Fruit fly (Drosophila melanogaster): ENCODE results near the gene ranshi.

ranshi gene

DNA sequence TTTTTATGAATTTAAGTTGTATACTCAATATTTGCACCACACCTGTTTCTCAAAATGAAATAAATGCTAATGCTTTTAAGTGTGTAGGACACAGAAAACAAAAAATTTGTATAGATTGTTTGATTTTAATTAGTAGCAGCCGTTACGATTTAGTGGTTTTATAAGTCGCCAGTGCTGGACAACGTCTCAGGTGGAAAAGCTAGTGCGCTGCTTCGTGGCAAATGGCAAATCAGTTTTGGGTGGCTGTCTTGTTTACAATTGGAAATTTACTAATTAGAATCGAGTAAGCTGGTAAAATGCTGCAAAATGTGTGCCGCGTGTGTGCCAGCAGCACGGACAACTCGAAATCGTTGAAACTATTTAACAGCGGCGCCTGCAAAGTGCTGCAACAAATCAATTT lies 2.9 kb downstream of the ranshi start, which contains the start of gene CG8159 (continued):
- TF ChIP-seq Lim3 (GFP tag; IDR thresholded peaks at IDR 0.05), result no peak

dm6 chr3R:8725179-8725578 lies 4.3 kb downstream of the ranshi start, which contains the start of gene ouib:
ouib (plus strand) TSS chr3R:8725479.
- no peak for TF ChIP-seq CG17385 (GFP tag; optimal IDR thresholded peaks at IDR 0.05)
- no peak for TF ChIP-seq Dfd (GFP tag; optimal IDR thresholded peaks at IDR 0.05)
- TF ChIP-seq Ptx1 (GFP tag; IDR thresholded peaks at IDR 0.05), result no peak
- TF ChIP-seq Lim3 (GFP tag; IDR thresholded peaks at IDR 0.05), result no peak
- TF ChIP-seq zf30C (GFP tag; optimal IDR thresholded peaks at IDR 0.05), result no peak
- no peak for TF ChIP-seq TFAM (GFP tag; optimal IDR thresholded peaks at IDR 0.05)
- no peak for TF ChIP-seq cg (GFP tag; optimal IDR thresholded peaks at IDR 0.05)
- TF ChIP-seq mam (GFP tag; optimal IDR thresholded peaks at IDR 0.05), result no peak
- TF ChIP-seq trem (tag; optimal IDR thresholded peaks at IDR 0.05), result no peak
- no peak for TF ChIP-seq CG7928 (GFP tag; optimal IDR thresholded peaks at IDR 0.05)
- TF ChIP-seq usp (GFP tag; optimal IDR thresholded peaks at IDR 0.05), result no peak
- no peak for TF ChIP-seq CG7963 (GFP tag; IDR thresholded peaks at IDR 0.05; ENCODE audit: partially characterized antibody)
- TF ChIP-seq CG4424 (GFP tag; optimal IDR thresholded peaks at IDR 0.05), result no peak
- no peak for TF ChIP-seq Hsf (GFP tag; optimal IDR thresholded peaks at IDR 0.05)
- TF ChIP-seq vvl (GFP tag; IDR thresholded peaks at IDR 0.05), result no peak
- no peak for TF ChIP-seq p53 (GFP tag; optimal IDR thresholded peaks at IDR 0.05)
- TF ChIP-seq B-H1 (GFP tag; IDR thresholded peaks at IDR 0.05), result no peak
- no peak for TF ChIP-seq D19A (tag; optimal IDR thresholded peaks at IDR 0.05)
- TF ChIP-seq CG32772 (GFP tag; IDR thresholded peaks at IDR 0.05), result no peak
- no peak for TF ChIP-seq da (GFP tag; optimal IDR thresholded peaks at IDR 0.05)

- TF ChIP-seq Pdp1 (GFP tag; optimal IDR thresholded peaks at IDR 0.05) (peak in 1 of 2 experiments; percentile 49), pzg (GFP tag; optimal IDR thresholded peaks at IDR 0.05) (peak; percentile 48), CTCF (GFP tag; optimal IDR thresholded peaks at IDR 0.05) (no peak), CG16779 (GFP tag; IDR thresholded peaks at IDR 0.05) (no peak), ems (GFP tag; optimal IDR thresholded peaks at IDR 0.05) (no peak), CG13424 (tag; optimal IDR thresholded peaks at IDR 0.05) (no peak), Optix (GFP tag; IDR thresholded peaks at IDR 0.05) (no peak), ttk (GFP tag; IDR thresholded peaks at IDR 0.05) (no peak), CG10565 (GFP tag; optimal IDR thresholded peaks at IDR 0.05) (no peak), CG8290 (GFP tag; optimal IDR thresholded peaks at IDR 0.05) (no peak), CG8290 (tag; optimal IDR thresholded peaks at IDR 0.05) (no peak), Sry-β (GFP tag; optimal IDR thresholded peaks at IDR 0.05) (no peak), MBD-R2 (GFP tag; IDR thresholded peaks at IDR 0.05) (peak; percentile 80), CG13123 (GFP tag; optimal IDR thresholded peaks at IDR 0.05) (no peak), CG14860 (GFP tag; IDR thresholded peaks at IDR 0.05; ENCODE audit: partially characterized antibody) (0 out of 3 replicates have a peak, but pooled peaks have one; percentile 23), gfzf (GFP tag; optimal IDR thresholded peaks at IDR 0.05) (peak; percentile 17), Side (GFP tag; optimal IDR thresholded peaks at IDR 0.05) (no peak), tap (tag; optimal IDR thresholded peaks at IDR 0.05) (no peak), CG8089 (GFP tag; optimal IDR thresholded peaks at IDR 0.05) (no peak), Scr (GFP tag; IDR thresholded peaks at IDR 0.05; ENCODE audit: partially characterized antibody) (0 out of 2 replicates have a peak, but pooled peaks have one; percentile 7), Dp (GFP tag; optimal IDR thresholded peaks at IDR 0.05) (peak; percentile 84), schlank (tag; optimal IDR thresholded peaks at IDR 0.05) (no peak), crol (GFP tag; IDR thresholded peaks at IDR 0.05) (no peak), D19B (GFP tag; optimal IDR thresholded peaks at IDR 0.05) (no peak), CG18011 (GFP tag; optimal IDR thresholded peaks at IDR 0.05) (peak; percentile 29), BEAF-32 (GFP tag; optimal IDR thresholded peaks at IDR 0.05) (peak; percentile 10), Oli (tag; optimal IDR thresholded peaks at IDR 0.05) (no peak), stwl (tag; optimal IDR thresholded peaks at IDR 0.05) (peak; percentile 49), CG10267 (tag; optimal IDR thresholded peaks at IDR 0.05) (peak; percentile 89)
Measured at dm6 chr3R:8722962-8723548, 6.4 kb downstream of the ranshi start, which contains the start of gene nom. nom (plus strand) TSS chr3R:8723174.

All from whole organism, embryonic.